Worm (Caenorhabditis elegans) whole organism, mixed stage, embryonic: Measurements from ENCODE around the gene btb-10.

Experiments used
- bed-3 ChIP-seq: fragments of 200-800 bp; sonication (Bioruptor generic); optimal IDR thresholded peaks from 3 replicates; lab custom pipeline; 2018; ENCODE audit warnings: mild to moderate bottlenecking, missing genetic modification characterization, moderate library complexity, missing compliant biosample characterization
- blmp-1 ChIP-seq: fragments of 150-350 bp; optimal IDR thresholded peaks from 2 replicates; lab custom pipeline; 2014; ENCODE audit warnings: missing biosample characterization, missing genetic modification characterization
- ceh-39 ChIP-seq: fragments of 150-350 bp; optimal IDR thresholded peaks from 2 replicates; lab custom pipeline; 2014; ENCODE audit warnings: missing biosample characterization, missing genetic modification characterization
- ceh-43 ChIP-seq: fragments of 200-800 bp; sonication (Bioruptor generic); optimal IDR thresholded peaks from 2 replicates; lab custom pipeline; 2018; ENCODE audit warnings: mild to moderate bottlenecking, missing genetic modification characterization, moderate library complexity, missing compliant biosample characterization
- ceh-83 ChIP-seq: fragments of 200-800 bp; sonication (Bioruptor generic); optimal IDR thresholded peaks from 2 replicates; lab custom pipeline; 2018; ENCODE audit warnings: mild to moderate bottlenecking, missing genetic modification characterization, missing compliant biosample characterization
- ces-1 ChIP-seq: fragments of 150-350 bp; optimal IDR thresholded peaks from 2 replicates; lab custom pipeline; 2014; ENCODE audit warnings: missing biosample characterization, missing genetic modification reagents, missing genetic modification characterization
- cnd-1 ChIP-seq: fragments of 200-800 bp; sonication (Bioruptor generic); optimal IDR thresholded peaks from 2 replicates; lab custom pipeline; 2018; ENCODE audit warnings: mild to moderate bottlenecking, missing genetic modification characterization, missing compliant biosample characterization
- drap-1 ChIP-seq: fragments of 200-800 bp; sonication (Bioruptor generic); optimal IDR thresholded peaks from 3 replicates; lab custom pipeline; 2018; ENCODE audit warnings: mild to moderate bottlenecking, missing genetic modification characterization, missing compliant biosample characterization
- elt-1 ChIP-seq: sonication (generic microtip); optimal IDR thresholded peaks from 2 replicates; lab custom pipeline; 2017; ENCODE audit warnings: missing genetic modification characterization, mild to moderate bottlenecking, missing compliant biosample characterization, antibody characterized with exemption, moderate library complexity, borderline replicate concordance; ENCODE audit not compliant: insufficient read depth
- flh-1 ChIP-seq: fragments of 200-800 bp; sonication (Bioruptor generic); optimal IDR thresholded peaks from 2 replicates; lab custom pipeline; 2018; ENCODE audit warnings: mild to moderate bottlenecking, missing genetic modification characterization, moderate library complexity, missing compliant biosample characterization
- ham-2 ChIP-seq: fragments of 200-800 bp; sonication (Bioruptor generic); optimal IDR thresholded peaks from 2 replicates; lab custom pipeline; 2018; ENCODE audit warnings: mild to moderate bottlenecking, missing genetic modification characterization, missing compliant biosample characterization
- hlh-1 ChIP-seq: fragments of 150-350 bp; optimal IDR thresholded peaks from 2 replicates; lab custom pipeline; 2014; ENCODE audit warnings: missing biosample characterization, missing genetic modification reagents, missing genetic modification characterization
- lin-13 ChIP-seq: fragments of 150-350 bp; optimal IDR thresholded peaks from 2 replicates; lab custom pipeline; 2014; ENCODE audit warnings: missing biosample characterization, missing genetic modification characterization
- lin-32 ChIP-seq: fragments of 200-800 bp; sonication (Bioruptor generic); optimal IDR thresholded peaks from 2 replicates; lab custom pipeline; 2018; ENCODE audit warnings: mild to moderate bottlenecking, missing genetic modification characterization, missing compliant biosample characterization
- lsy-2 ChIP-seq: fragments of 150-350 bp; optimal IDR thresholded peaks from 2 replicates; lab custom pipeline; 2014; ENCODE audit warnings: missing biosample characterization, missing genetic modification characterization
- mab-5 ChIP-seq: fragments of 150-350 bp; optimal IDR thresholded peaks from 2 replicates; lab custom pipeline; 2014; ENCODE audit warnings: missing biosample characterization, missing genetic modification characterization
- mls-2 ChIP-seq: sonication (generic microtip); optimal IDR thresholded peaks from 2 replicates; lab custom pipeline; 2016; ENCODE audit warnings: mild to moderate bottlenecking, missing genetic modification characterization, moderate library complexity, missing compliant biosample characterization
- nhr-12 ChIP-seq: fragments of 150-350 bp; optimal IDR thresholded peaks from 2 replicates; lab custom pipeline; 2014; ENCODE audit warnings: missing biosample characterization, missing genetic modification characterization
- nhr-2 ChIP-seq: fragments of 150-350 bp; optimal IDR thresholded peaks from 2 replicates; lab custom pipeline; 2014; ENCODE audit warnings: missing biosample characterization, missing genetic modification characterization
- nhr-237 ChIP-seq: fragments of 150-350 bp; optimal IDR thresholded peaks from 2 replicates; lab custom pipeline; 2014; ENCODE audit warnings: missing biosample characterization, missing genetic modification characterization
- nhr-28 ChIP-seq: fragments of 150-350 bp; optimal IDR thresholded peaks from 2 replicates; lab custom pipeline; 2014; ENCODE audit warnings: missing biosample characterization, missing genetic modification characterization
- nhr-76 ChIP-seq: sonication (generic microtip); optimal IDR thresholded peaks from 2 replicates; lab custom pipeline; 2017; ENCODE audit warnings: missing biosample characterization, missing genetic modification characterization
- pha-4 ChIP-seq: fragments of 150-350 bp; optimal IDR thresholded peaks from 2 replicates; lab custom pipeline; 2018; ENCODE audit warnings: missing biosample characterization, missing genetic modification reagents, missing genetic modification characterization
- snpc-4 ChIP-seq: fragments of 150-350 bp; optimal IDR thresholded peaks from 2 replicates; lab custom pipeline; 2014; ENCODE audit warnings: missing biosample characterization, missing genetic modification characterization
- sptf-1 ChIP-seq: sonication (generic microtip); optimal IDR thresholded peaks from 2 replicates; lab custom pipeline; 2017; ENCODE audit warnings: mild to moderate bottlenecking, missing genetic modification characterization, moderate library complexity, missing compliant biosample characterization
- tbx-8 ChIP-seq: fragments of 200-800 bp; sonication (Bioruptor generic); optimal IDR thresholded peaks from 2 replicates; lab custom pipeline; 2018; ENCODE audit warnings: mild to moderate bottlenecking, missing genetic modification characterization, moderate library complexity, missing compliant biosample characterization
- unc-120 ChIP-seq: sonication (generic microtip); optimal IDR thresholded peaks from 2 replicates; lab custom pipeline; 2017; ENCODE audit warnings: missing genetic modification characterization, missing compliant biosample characterization; ENCODE audit not compliant: poor library complexity, severe bottlenecking
- unc-39 ChIP-seq: fragments of 150-350 bp; optimal IDR thresholded peaks from 2 replicates; lab custom pipeline; 2014; ENCODE audit warnings: missing biosample characterization, missing genetic modification characterization
- unc-62 ChIP-seq: fragments of 150-350 bp; optimal IDR thresholded peaks from 2 replicates; lab custom pipeline; 2014; ENCODE audit warnings: missing biosample characterization, missing genetic modification reagents, missing genetic modification characterization
- zip-8 ChIP-seq: fragments of 150-350 bp; optimal IDR thresholded peaks from 2 replicates; lab custom pipeline; 2014; ENCODE audit warnings: missing biosample characterization, missing genetic modification characterization

The btb-10 gene

ce11 chrII:1049849-1050248 lies 10.8 kb downstream of the btb-10 start, which contains the start of gene fbxb-40:
Gene fbxb-40, minus strand, starts transcription at chrII:1049949.
- TF ChIP-seq zip-8 (tag; lab: Kevin White, UChicago), result no peak
- TF ChIP-seq tbx-8 (GFP tag; lab: Kevin White, UChicago), result no peak
- no peak for TF ChIP-seq lin-13 (tag; lab: Kevin White, UChicago)
- no peak for TF ChIP-seq ham-2 (GFP tag; lab: Kevin White, UChicago)
- no peak for TF ChIP-seq nhr-2 (tag; lab: Kevin White, UChicago)
- TF ChIP-seq unc-120 (tag; lab: Kevin White, UChicago), result no peak
- TF ChIP-seq unc-39 (tag; lab: Kevin White, UChicago), result no peak
- no peak for TF ChIP-seq unc-62 (GFP tag; lab: Kevin White, UChicago)
- TF ChIP-seq ces-1 (GFP tag; lab: Kevin White, UChicago), result no peak
- TF ChIP-seq sptf-1, result no peak
- TF ChIP-seq lin-32 (GFP tag; lab: Kevin White, UChicago), result no peak
- TF ChIP-seq lsy-2, result no peak
- no peak for TF ChIP-seq mab-5

- TF ChIP-seq ceh-83 (no peak), unc-120 (tag; lab: Kevin White, UChicago) (no peak), nhr-237 (tag; lab: Kevin White, UChicago) (no peak), flh-1 (GFP tag; lab: Kevin White, UChicago) (no peak)
Measured at ce11 chrII:1046937-1047336, 13.7 kb downstream of the btb-10 start.

ce11 chrII:1045692-1046091 lies 14.9 kb downstream of the btb-10 start, which contains the start of gene str-148:
Gene str-148, plus strand, starts transcription at chrII:1045992.
- no peak for TF ChIP-seq ceh-83
- TF ChIP-seq tbx-8 (GFP tag; lab: Kevin White, UChicago), result no peak
- no peak for TF ChIP-seq sptf-1
- TF ChIP-seq nhr-2 (tag; lab: Kevin White, UChicago), result no peak
- TF ChIP-seq mls-2 (tag; lab: Kevin White, UChicago), result no peak
- TF ChIP-seq drap-1 (GFP tag; lab: Kevin White, UChicago), result no peak
- no peak for TF ChIP-seq unc-39 (tag; lab: Kevin White, UChicago)
- TF ChIP-seq hlh-1, result no peak
- TF ChIP-seq unc-120 (tag; lab: Kevin White, UChicago), result no peak
- no peak for TF ChIP-seq elt-1
- no peak for TF ChIP-seq lin-32 (GFP tag; lab: Kevin White, UChicago)
- no peak for TF ChIP-seq lsy-2
- TF ChIP-seq ceh-39 (tag; lab: Kevin White, UChicago), result no peak
- no peak for TF ChIP-seq ceh-43 (GFP tag; lab: Kevin White, UChicago)
- TF ChIP-seq nhr-28 (tag; lab: Kevin White, UChicago), result no peak
- TF ChIP-seq blmp-1 (tag; lab: Kevin White, UChicago), result no peak
- TF ChIP-seq unc-62 (GFP tag; lab: Kevin White, UChicago), result no peak
- TF ChIP-seq mab-5, result no peak
- TF ChIP-seq pha-4 (tag; lab: Kevin White, UChicago), result no peak

- peak; percentile 84 for TF ChIP-seq zip-8 (tag; lab: Kevin White, UChicago)
Measured at ce11 chrII:1043932-1044331, 16.7 kb downstream of the btb-10 start, which contains the start of gene fbxb-45. Gene fbxb-45, minus strand, starts transcription at chrII:1044032.

ce11 chrII:1042227-1042626 lies 18.4 kb downstream of the btb-10 start, which contains the start of gene fbxb-41:
Gene fbxb-41, minus strand, starts transcription at chrII:1042327.
- TF ChIP-seq drap-1 (GFP tag; lab: Kevin White, UChicago), result no peak
- no peak for TF ChIP-seq elt-1
- no peak for TF ChIP-seq lin-32 (GFP tag; lab: Kevin White, UChicago)
- no peak for TF ChIP-seq lin-13 (tag; lab: Kevin White, UChicago)
- TF ChIP-seq nhr-12 (tag; lab: Kevin White, UChicago), result no peak
- TF ChIP-seq unc-39 (tag; lab: Kevin White, UChicago), result no peak
- no peak for TF ChIP-seq ceh-83
- TF ChIP-seq bed-3 (GFP tag; lab: Kevin White, UChicago), result no peak
- TF ChIP-seq nhr-76 (tag; lab: Kevin White, UChicago), result no peak
- TF ChIP-seq snpc-4 (tag; lab: Kevin White, UChicago), result no peak
- peak; percentile 53 for TF ChIP-seq ceh-39 (tag; lab: Kevin White, UChicago)
- no peak for TF ChIP-seq unc-120 (tag; lab: Kevin White, UChicago)
- peak; percentile 4 for TF ChIP-seq hlh-1
- no peak for TF ChIP-seq cnd-1
